Fruit fly (Drosophila melanogaster) whole organism, wandering third instar larva: Measurements from ENCODE around the gene CG12446.
"Not testable (repeated sequence)": the region's sequence is repeated elsewhere in the genome, so short reads cannot be mapped to it uniquely, and the experiment has no call there.

Experiments used
- Abd-B ChIP-seq: fragments of >200 bp; optimal IDR thresholded peaks from 2 replicates; lab custom pipeline; 2017; ENCODE audit warnings: missing biosample characterization, missing genetic modification characterization
- CG32264 ChIP-seq: fragments of 200-800 bp; sonication (Bioruptor generic); optimal IDR thresholded peaks from 2 replicates; lab custom pipeline; 2016; ENCODE audit warnings: missing biosample characterization, missing genetic modification characterization
- Dfd ChIP-seq: fragments of >200 bp; optimal IDR thresholded peaks from 2 replicates; lab custom pipeline; 2017; ENCODE audit warnings: missing biosample characterization, missing genetic modification characterization
- Dif ChIP-seq: fragments of 200-275, 200-300 bp; sonication (Bioruptor generic); optimal IDR thresholded peaks from 2 replicates; lab custom pipeline; 2018; ENCODE audit warnings: missing biosample characterization, missing genetic modification characterization; ENCODE audit not compliant: partially characterized antibody
- GATAd ChIP-seq: sonication (Bioruptor generic); optimal IDR thresholded peaks from 2 replicates; lab custom pipeline; 2016; ENCODE audit warnings: missing biosample characterization, missing genetic modification characterization
- Hnf4 ChIP-seq: fragments of 200-800 bp; sonication (Bioruptor generic); optimal IDR thresholded peaks from 2 replicates; lab custom pipeline; 2016; ENCODE audit warnings: missing biosample characterization, mild to moderate bottlenecking, missing genetic modification characterization
- Hr83 ChIP-seq: fragments of 200-300 bp; sonication (Bioruptor generic); optimal IDR thresholded peaks from 2 replicates; lab custom pipeline; 2016; ENCODE audit warnings: missing biosample characterization, mild to moderate bottlenecking, missing genetic modification characterization, moderate library complexity; ENCODE audit not compliant: poor library complexity, severe bottlenecking
- Jra ChIP-seq: sonication (Bioruptor generic); optimal IDR thresholded peaks from 2 replicates; lab custom pipeline; 2016; ENCODE audit warnings: missing biosample characterization, missing genetic modification characterization
- Mio ChIP-seq: sonication (Bioruptor generic); optimal IDR thresholded peaks from 2 replicates; lab custom pipeline; 2016; ENCODE audit warnings: missing biosample characterization, missing genetic modification characterization
- Myc ChIP-seq: fragments of >200 bp; optimal IDR thresholded peaks from 2 replicates; lab custom pipeline; 2017
- N ChIP-seq: fragments of >200 bp; optimal IDR thresholded peaks from 2 replicates; lab custom pipeline; 2018; ENCODE audit warnings: missing biosample characterization, missing external identifiers, missing genetic modification characterization
- OdsH ChIP-seq: fragments of 200-800 bp; sonication (Bioruptor generic); optimal IDR thresholded peaks from 2 replicates; lab custom pipeline; 2016; ENCODE audit warnings: missing biosample characterization, mild to moderate bottlenecking, missing genetic modification characterization
- Rel ChIP-seq, 2 experiments: fragments of 200-800 bp; sonication (Bioruptor generic) in 1 of 2; optimal IDR thresholded peaks; 2 replicates in 1 of 2; 3 replicates in 1 of 2; lab custom pipeline; 2016 to 2019; ENCODE audit warnings: mild to moderate bottlenecking in 2 of 2, missing biosample characterization in 2 of 2, missing genetic modification characterization in 2 of 2, moderate library complexity in 1 of 2
- brk ChIP-seq: fragments of 200-800 bp; sonication (Bioruptor generic); optimal IDR thresholded peaks from 2 replicates; lab custom pipeline; 2016; ENCODE audit warnings: missing biosample characterization, mild to moderate bottlenecking, missing genetic modification characterization
- dl ChIP-seq, 2 experiments: fragments of 175-275, 200-275 bp in 1 of 2; fragments of 200-275 bp in 1 of 2; sonication (Bioruptor generic); optimal IDR thresholded peaks; lab custom pipeline; 2018; ENCODE audit warnings: mild to moderate bottlenecking in 2 of 2, missing biosample characterization in 2 of 2, missing genetic modification characterization in 2 of 2, moderate library complexity in 2 of 2; ENCODE audit not compliant: partially characterized antibody in 2 of 2, insufficient read depth in 1 of 2
- dmrt93B ChIP-seq: fragments of 200-800 bp; sonication (Bioruptor generic); optimal IDR thresholded peaks from 2 replicates; lab custom pipeline; 2018; ENCODE audit warnings: missing biosample characterization, mild to moderate bottlenecking, missing genetic modification characterization
- dsf ChIP-seq: sonication (Bioruptor generic); optimal IDR thresholded peaks from 2 replicates; lab custom pipeline; 2016; ENCODE audit warnings: missing biosample characterization, missing genetic modification characterization, borderline replicate concordance
- ey ChIP-seq: fragments of 200-800 bp; sonication (Bioruptor generic); optimal IDR thresholded peaks from 2 replicates; lab custom pipeline; 2016; ENCODE audit warnings: missing biosample characterization, missing genetic modification characterization
- foxo ChIP-seq, 2 experiments: fragments of 200-800 bp; sonication (Bioruptor generic); optimal IDR thresholded peaks; 2 replicates in 1 of 2; 3 replicates in 1 of 2; lab custom pipeline; 2016 to 2017; ENCODE audit warnings: missing biosample characterization in 2 of 2, missing genetic modification characterization in 2 of 2
- fru ChIP-seq: fragments of 200-800 bp; sonication (Bioruptor generic); optimal IDR thresholded peaks from 3 replicates; lab custom pipeline; 2016; ENCODE audit warnings: missing biosample characterization, mild to moderate bottlenecking, missing genetic modification characterization
- h ChIP-seq: fragments of 200-800 bp; sonication (Bioruptor generic); optimal IDR thresholded peaks from 3 replicates; lab custom pipeline; 2016; ENCODE audit warnings: missing biosample characterization, mild to moderate bottlenecking, missing genetic modification characterization
- pan ChIP-seq: fragments of >200 bp; optimal IDR thresholded peaks from 2 replicates; lab custom pipeline; 2017
- psq ChIP-seq: fragments of 200-800 bp; sonication (Bioruptor generic); optimal IDR thresholded peaks from 3 replicates; lab custom pipeline; 2017; ENCODE audit warnings: missing biosample characterization, mild to moderate bottlenecking, missing genetic modification characterization, moderate library complexity
- rgr ChIP-seq: fragments of 200-800 bp; sonication (Bioruptor generic); optimal IDR thresholded peaks from 3 replicates; lab custom pipeline; 2016; ENCODE audit warnings: missing biosample characterization, mild to moderate bottlenecking, missing genetic modification characterization
- sage ChIP-seq: fragments of 200-800 bp; sonication (Bioruptor generic); optimal IDR thresholded peaks from 2 replicates; lab custom pipeline; 2016; ENCODE audit warnings: missing biosample characterization, mild to moderate bottlenecking, missing genetic modification characterization
- sv ChIP-seq: fragments of 200-800 bp; sonication (Bioruptor generic); optimal IDR thresholded peaks from 3 replicates; lab custom pipeline; 2016; ENCODE audit warnings: missing biosample characterization, missing genetic modification characterization
- tai ChIP-seq: sonication (Bioruptor generic); optimal IDR thresholded peaks from 2 replicates; lab custom pipeline; 2016; ENCODE audit warnings: missing biosample characterization, missing genetic modification characterization
- usp ChIP-seq: fragments of >200 bp; optimal IDR thresholded peaks from 2 replicates; lab custom pipeline; 2017; ENCODE audit warnings: missing biosample characterization, missing genetic modification characterization
- woc ChIP-seq: sonication (Bioruptor generic); optimal IDR thresholded peaks from 2 replicates; lab custom pipeline; 2016; ENCODE audit warnings: missing biosample characterization, mild to moderate bottlenecking, missing genetic modification characterization

CG12446 gene

DNA sequence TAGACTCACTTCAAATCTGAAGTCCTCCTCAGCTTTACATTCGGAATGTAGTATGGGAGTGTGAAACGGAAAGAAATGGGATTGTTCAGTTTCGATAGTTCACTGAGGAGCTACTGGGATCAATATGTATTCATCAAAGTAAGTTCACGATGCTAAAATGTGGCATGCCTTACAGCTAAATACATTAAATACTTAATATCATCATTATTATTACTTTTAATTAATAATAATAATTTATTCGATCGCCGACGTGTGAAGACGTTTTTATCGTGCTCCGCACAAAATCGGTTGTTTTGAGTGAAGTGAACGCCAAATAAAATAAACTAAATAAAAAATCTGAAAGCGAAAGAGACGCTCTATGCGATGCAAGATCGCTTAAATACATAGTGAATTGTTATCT is at the start of gene CG12446:
Gene CG12446, minus strand, starts transcription at position 101 of the 400 bp plus-strand sequence.
- TF ChIP-seq rgr (GFP tag; lab: Kevin White, UChicago); ey; OdsH: not testable (repeated sequence)

DNA sequence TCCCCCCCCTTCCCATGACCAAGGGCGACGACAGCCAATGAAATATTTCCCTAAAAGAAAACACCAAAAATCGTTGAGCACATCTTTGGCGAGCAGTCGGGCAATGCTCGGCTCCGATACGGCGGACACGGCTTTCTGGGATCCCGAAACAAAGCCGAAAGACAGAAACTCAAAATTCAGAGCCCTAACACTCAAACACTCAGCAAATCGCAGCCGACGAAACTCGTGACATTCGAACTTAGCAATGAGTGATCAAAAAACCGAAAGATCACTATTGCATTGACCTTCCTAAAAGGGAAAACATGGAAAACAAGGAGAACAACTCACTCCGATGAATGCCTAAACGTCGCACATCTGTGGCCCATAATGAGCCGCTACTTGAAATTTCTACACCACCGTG is 47.6 kb upstream of the CG12446 start:
- TF ChIP-seq dsf (no peak), woc (GFP tag; lab: Kevin White, UChicago) (no peak), Hnf4 (GFP tag; lab: Kevin White, UChicago) (no peak), usp (GFP tag; lab: Kevin White, UChicago) (no peak), CG32264 (GFP tag; lab: Kevin White, UChicago) (no peak), h (GFP tag; lab: Kevin White, UChicago) (no peak), rgr (GFP tag; lab: Kevin White, UChicago) (no peak), dl (GFP tag; optimal IDR thresholded peaks at IDR 0.05; lab: Kevin White, UChicago; ENCODE audit: insufficient read depth in 1 of 2, partially characterized antibody in 2 of 2) (no peak), Dif (GFP tag; lab: Kevin White, UChicago) (no peak), Hr83 (GFP tag; lab: Kevin White, UChicago) (no peak), Myc (lab: Kevin White, UChicago) (no peak), Abd-B (GFP tag; lab: Kevin White, UChicago) (no peak), pan (no peak), GATAd (no peak)
- TF ChIP-seq, all 38 proteins: peak for 0

DNA sequence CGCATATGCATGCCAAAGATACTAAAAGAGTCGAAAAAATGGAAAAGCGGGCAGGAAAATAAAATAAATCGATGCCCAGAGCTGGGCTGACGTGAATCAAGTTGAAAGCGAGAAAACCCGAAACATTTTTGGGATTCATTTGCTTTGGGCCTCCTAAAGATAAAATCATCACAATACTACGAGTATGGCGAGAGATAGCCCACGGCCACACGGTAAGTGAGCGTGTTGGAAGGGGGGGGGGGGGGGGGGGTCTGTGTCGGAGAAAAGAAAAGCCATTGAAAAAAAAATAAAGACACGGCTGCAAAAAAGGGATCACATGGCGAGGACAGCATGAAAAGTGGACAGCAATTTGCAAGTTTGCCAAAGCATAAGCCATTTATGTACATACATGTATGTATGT is 46.3 kb upstream of the CG12446 start:
- peak; percentile 82 for TF ChIP-seq Dfd (GFP tag; lab: Kevin White, UChicago)
- TF ChIP-seq usp (GFP tag; lab: Kevin White, UChicago) = no peak
- TF ChIP-seq, all 38 proteins: peak for 1

DNA sequence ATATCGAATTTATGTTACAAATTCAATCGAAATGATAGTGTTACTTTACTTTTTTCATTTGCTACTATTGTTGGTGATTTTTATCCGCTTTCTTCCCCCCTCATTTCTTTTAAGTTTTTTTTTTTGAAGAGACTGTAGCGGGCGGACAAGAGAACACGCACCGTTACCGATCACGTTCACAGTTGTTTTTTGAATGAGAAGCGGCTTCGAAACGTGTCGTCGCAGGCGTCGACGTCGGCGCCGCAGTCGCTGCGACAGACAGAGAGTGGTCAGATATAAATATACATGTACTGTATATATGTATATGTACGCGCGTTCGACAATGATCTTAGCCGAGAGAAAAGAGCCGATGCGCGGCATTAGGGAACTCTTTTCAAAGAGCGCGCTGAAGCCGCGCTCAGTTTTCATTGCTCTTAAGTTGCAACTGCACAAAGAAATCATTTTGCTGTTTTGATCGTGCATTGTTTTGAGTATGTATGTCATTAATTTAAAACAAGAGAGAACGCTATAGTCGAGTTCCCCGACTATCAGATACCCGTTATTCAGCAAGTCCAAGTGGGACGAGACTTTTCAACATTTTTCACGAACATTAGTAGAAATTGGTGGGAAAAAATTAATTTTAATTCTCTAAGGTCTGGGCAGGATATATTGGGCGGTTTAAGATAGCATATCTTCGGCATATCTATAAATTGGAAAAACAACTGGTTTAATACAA is 43.4 kb upstream of the CG12446 start, which contains the start of gene fog:
Gene fog, minus strand, starts transcription at position 201 of the 715 bp plus-strand sequence.
- TF ChIP-seq Hnf4 (GFP tag; lab: Kevin White, UChicago) (no peak), Rel (GFP tag; optimal IDR thresholded peaks at IDR 0.05; lab: Kevin White, UChicago) (peak; percentile 17), Rel (tag; optimal IDR thresholded peaks at IDR 0.05; lab: Kevin White, UChicago) (no peak), psq (GFP tag; lab: Kevin White, UChicago) (peak; percentile 15), sage (GFP tag; lab: Kevin White, UChicago) (peak; percentile 8)
- TF ChIP-seq, all 38 proteins: peak for 3

DNA sequence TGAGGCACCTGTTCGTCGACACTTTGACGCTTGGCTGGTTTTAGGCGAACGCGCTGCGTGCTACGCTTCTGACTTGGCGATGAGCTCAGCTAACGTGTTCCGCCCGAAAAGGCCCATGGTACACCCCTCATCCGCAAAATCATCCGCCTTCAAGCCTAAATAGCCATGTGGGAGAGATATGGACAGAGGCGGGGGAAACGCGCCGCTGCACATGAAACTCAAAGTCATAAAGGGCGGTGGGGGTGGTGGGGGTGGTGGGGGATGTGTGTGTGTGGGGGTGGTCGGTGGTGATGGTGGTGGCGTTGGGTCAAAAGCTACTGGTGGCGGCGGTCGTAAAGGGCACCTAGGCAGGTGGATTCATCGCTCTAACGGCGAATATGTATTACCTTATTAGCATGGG is 39.6 kb upstream of the CG12446 start:
- TF ChIP-seq Jra (GFP tag; lab: Kevin White, UChicago) (no peak), rgr (GFP tag; lab: Kevin White, UChicago) (no peak), woc (GFP tag; lab: Kevin White, UChicago) (no peak), fru (GFP tag; lab: Kevin White, UChicago) (no peak), Mio (GFP tag; lab: Kevin White, UChicago) (no peak), dl (GFP tag; optimal IDR thresholded peaks at IDR 0.05; lab: Kevin White, UChicago; ENCODE audit: insufficient read depth in 1 of 2, partially characterized antibody in 2 of 2) (no peak), tai (GFP tag; lab: Kevin White, UChicago) (no peak), Abd-B (GFP tag; lab: Kevin White, UChicago) (no peak), sv (no peak), pan (no peak), ey (no peak), h (GFP tag; lab: Kevin White, UChicago) (no peak), CG32264 (GFP tag; lab: Kevin White, UChicago) (no peak), N (no peak), foxo (GFP tag; optimal IDR thresholded peaks at IDR 0.05; lab: Kevin White, UChicago) (no peak), Myc (lab: Kevin White, UChicago) (no peak), dmrt93B (no peak), brk (GFP tag; lab: Kevin White, UChicago) (no peak)
- TF ChIP-seq, all 38 proteins: peak for 0
